Fruit fly (Drosophila melanogaster) whole organism, embryonic: Measurements from ENCODE around the gene dpr14.

Source experiments
- CG5180 ChIP-seq: fragments of 200-800 bp; sonication (Bioruptor generic); optimal IDR thresholded peaks from 3 replicates; lab custom pipeline; 2017; ENCODE audit warnings: missing biosample characterization, missing genetic modification characterization, mild to moderate bottlenecking, moderate library complexity, missing genetic modification reagents
- CG7556 ChIP-seq: fragments of 200-800 bp; sonication (Bioruptor generic); optimal IDR thresholded peaks from 2 replicates; lab custom pipeline; 2017; ENCODE audit warnings: missing biosample characterization, mild to moderate bottlenecking, missing genetic modification characterization
- Dip3 ChIP-seq: fragments of 200-800 bp; sonication (Bioruptor generic); optimal IDR thresholded peaks from 3 replicates; lab custom pipeline; 2016; ENCODE audit warnings: missing biosample characterization, missing genetic modification characterization
- hb ChIP-seq: fragments of 200-800 bp; sonication (Bioruptor generic); IDR thresholded peaks from 3 replicates; pipeline ENCODE4 v1.3.6; 2022; ENCODE audit warnings: missing biosample characterization, missing genetic modification characterization; ENCODE audit not compliant: partially characterized antibody
- stc ChIP-seq: fragments of 200-800 bp; sonication (Bioruptor generic); IDR thresholded peaks from 2 replicates; pipeline ENCODE4 v1.3.6; 2022; ENCODE audit warnings: missing biosample characterization, missing genetic modification characterization

DNA sequence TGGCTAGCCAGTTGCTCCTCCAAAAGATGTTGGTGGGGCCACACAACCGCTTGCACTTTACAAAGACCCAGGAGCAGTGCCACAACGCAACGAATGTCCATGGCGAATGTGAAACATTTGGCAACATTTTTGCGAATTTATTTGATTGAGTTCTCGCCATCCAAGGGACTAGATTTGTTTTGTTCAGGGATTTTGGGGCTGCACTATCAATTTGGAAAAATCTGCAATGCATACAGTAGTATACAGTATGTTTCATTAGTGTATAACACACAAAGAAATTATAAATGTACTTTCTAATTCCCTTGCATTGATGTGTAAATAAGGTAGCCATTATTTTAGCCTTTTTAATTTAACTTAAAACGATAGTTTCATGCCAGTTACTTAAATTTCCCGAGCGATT, 29.4 kb downstream of the dpr14 start, which contains the start of gene Ir7d:
- no peak for TF ChIP-seq hb (GFP tag; lab: Robert Waterston, UW)
- TF ChIP-seq CG5180: no peak
- no peak for TF ChIP-seq Dip3
- no peak for TF ChIP-seq stc (GFP tag; lab: Robert Waterston, UW)
- TF ChIP-seq CG7556 (GFP tag; lab: Kevin White, UChicago): no peak
